Worm (Caenorhabditis elegans) whole organism, L4/young adult: ENCODE data around the gene copd-1.

Experiments used
- W03F9.2 ChIP-seq: fragments of 150-350 bp; optimal IDR thresholded peaks from 2 replicates; lab custom pipeline; 2014; ENCODE audit warnings: missing biosample characterization, missing genetic modification characterization
- dao-5 ChIP-seq: sonication (generic microtip); optimal IDR thresholded peaks from 2 replicates; lab custom pipeline; 2016; ENCODE audit warnings: missing genotype, missing genetic modification characterization, moderate library complexity, missing compliant biosample characterization
- him-1 ChIP-seq: sonication (generic microtip); optimal IDR thresholded peaks from 2 replicates; lab custom pipeline; 2016; ENCODE audit warnings: missing genotype, missing genetic modification reagents, missing genetic modification characterization, missing compliant biosample characterization

Gene copd-1

ce11 chrIII:6608101-6608672, 16.6 kb downstream of the copd-1 start, which contains the start of the genes mdh-2 and F20H11.4:
TSS of gene mdh-2 (minus strand) at chrIII:6608106.
TSS of gene F20H11.4 (plus strand) at chrIII:6608622.
- TF ChIP-seq dao-5 (no peak), him-1 (tag; lab: Kevin White, UChicago) (peak; percentile 5), W03F9.2 (tag; lab: Kevin White, UChicago) (peak; percentile 85)

ce11 chrIII:6607646-6608045, 17.1 kb downstream of the copd-1 start:
- TF ChIP-seq dao-5, result no peak
- no peak for TF ChIP-seq W03F9.2 (tag; lab: Kevin White, UChicago)
- TF ChIP-seq him-1 (tag; lab: Kevin White, UChicago), result no peak

- TF ChIP-seq W03F9.2 (tag; lab: Kevin White, UChicago), result no peak
- no peak for TF ChIP-seq him-1 (tag; lab: Kevin White, UChicago)
Observed at ce11 chrIII:6607067-6607466, 17.7 kb downstream of the copd-1 start.

- TF ChIP-seq W03F9.2 (tag; lab: Kevin White, UChicago) (no peak), him-1 (tag; lab: Kevin White, UChicago) (no peak), dao-5 (no peak)
Observed at ce11 chrIII:6606641-6607040, 18.1 kb downstream of the copd-1 start.

DNA sequence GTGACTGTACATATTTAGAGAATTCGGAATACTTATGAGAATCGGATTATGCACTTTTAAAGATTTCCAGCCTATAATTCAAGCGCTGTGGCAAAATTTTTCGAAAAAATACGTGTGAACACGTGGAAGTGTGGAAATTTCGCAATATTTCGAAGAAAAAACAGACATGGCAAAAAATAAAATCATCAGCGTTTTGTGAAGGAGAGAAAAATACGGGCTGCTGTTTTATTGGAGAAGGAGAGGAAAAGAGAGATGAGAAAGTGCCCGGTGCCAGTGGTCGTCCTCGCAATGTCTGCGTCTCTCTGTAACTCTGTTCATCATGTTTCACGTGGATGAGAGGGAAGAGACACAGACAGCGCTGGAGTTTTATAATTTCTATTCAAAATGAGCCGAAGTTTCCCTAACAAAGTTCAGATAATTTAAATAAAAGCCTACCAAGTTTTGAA, 18.7 kb downstream of the copd-1 start:
- TF ChIP-seq W03F9.2 (tag; lab: Kevin White, UChicago), result peak; percentile 79
- peak; percentile 60 for TF ChIP-seq him-1 (tag; lab: Kevin White, UChicago)
- peak; percentile 52 for TF ChIP-seq dao-5

ce11 chrIII:6605442-6605992, 19.3 kb downstream of the copd-1 start:
- no peak for TF ChIP-seq dao-5
- no peak for TF ChIP-seq him-1 (tag; lab: Kevin White, UChicago)
- TF ChIP-seq W03F9.2 (tag; lab: Kevin White, UChicago), result no peak

ce11 chrIII:6604317-6604716, 20.5 kb downstream of the copd-1 start:
- TF ChIP-seq W03F9.2 (tag; lab: Kevin White, UChicago) (no peak), him-1 (tag; lab: Kevin White, UChicago) (no peak), dao-5 (no peak)

DNA sequence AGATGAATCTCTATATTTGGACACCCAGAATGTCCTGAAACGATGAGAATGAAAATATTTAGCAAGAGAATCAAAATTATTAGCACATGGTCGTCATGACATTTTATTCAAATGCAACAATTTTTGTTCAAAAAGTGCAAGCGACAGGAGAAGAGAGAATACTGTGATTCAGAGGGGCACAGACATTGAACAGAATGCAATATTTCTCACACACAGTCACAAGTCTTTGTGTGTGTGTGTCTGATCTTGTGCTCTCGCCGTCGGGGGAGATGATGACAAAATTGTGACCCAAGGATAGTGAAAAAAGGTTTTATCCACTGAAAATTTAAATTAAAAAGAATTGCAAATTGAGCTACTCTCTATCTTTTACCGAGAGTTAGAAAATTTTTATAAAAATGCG, 21.6 kb downstream of the copd-1 start:
- TF ChIP-seq him-1 (tag; lab: Kevin White, UChicago), result no peak
- TF ChIP-seq dao-5, result no peak
- no peak for TF ChIP-seq W03F9.2 (tag; lab: Kevin White, UChicago)

DNA sequence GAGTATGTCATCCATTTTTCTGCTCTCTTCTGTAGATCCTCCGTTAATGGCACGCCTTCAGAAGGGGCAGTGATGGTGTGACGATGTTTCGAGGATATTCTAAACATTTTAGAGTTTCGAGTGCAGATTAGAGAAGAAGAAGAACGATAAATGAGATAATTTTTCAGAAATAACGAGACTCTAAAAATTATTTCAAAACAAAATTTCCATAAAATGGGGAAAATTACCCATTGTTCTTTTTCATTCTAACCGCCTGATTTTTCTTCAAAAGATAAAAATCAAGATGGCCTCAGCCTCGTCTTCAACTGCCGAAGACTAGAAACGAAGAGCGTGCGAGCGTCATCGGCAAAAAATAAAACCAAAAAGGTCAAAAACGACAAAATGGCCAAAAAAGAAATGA, 23.7 kb downstream of the copd-1 start, which contains the start of gene let-765:
Gene let-765, minus strand, starts transcription at position 101 of the 400 bp plus-strand sequence.
- TF ChIP-seq W03F9.2 (tag; lab: Kevin White, UChicago) (no peak), dao-5 (no peak), him-1 (tag; lab: Kevin White, UChicago) (no peak)

DNA sequence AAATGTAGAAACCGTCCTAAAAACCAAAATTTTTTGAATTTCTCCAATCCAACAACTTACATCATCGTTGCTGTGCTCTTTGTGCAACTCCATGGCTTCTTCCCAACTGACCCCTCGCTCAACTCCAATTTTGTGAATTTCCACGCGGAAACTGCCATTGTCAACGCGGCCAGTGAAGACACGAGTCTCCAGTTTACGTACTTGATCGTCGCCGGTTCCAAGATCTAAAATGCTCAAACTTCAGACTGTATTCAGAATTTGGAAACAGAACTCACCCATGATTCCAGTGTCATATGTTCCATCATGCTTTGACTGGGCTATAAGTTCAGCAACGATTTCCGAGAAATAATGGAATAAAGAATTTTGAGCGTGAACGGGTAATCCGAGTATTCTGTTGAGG, 30.7 kb downstream of the copd-1 start:
- TF ChIP-seq dao-5, result no peak
- no peak for TF ChIP-seq W03F9.2 (tag; lab: Kevin White, UChicago)
- no peak for TF ChIP-seq him-1 (tag; lab: Kevin White, UChicago)

DNA sequence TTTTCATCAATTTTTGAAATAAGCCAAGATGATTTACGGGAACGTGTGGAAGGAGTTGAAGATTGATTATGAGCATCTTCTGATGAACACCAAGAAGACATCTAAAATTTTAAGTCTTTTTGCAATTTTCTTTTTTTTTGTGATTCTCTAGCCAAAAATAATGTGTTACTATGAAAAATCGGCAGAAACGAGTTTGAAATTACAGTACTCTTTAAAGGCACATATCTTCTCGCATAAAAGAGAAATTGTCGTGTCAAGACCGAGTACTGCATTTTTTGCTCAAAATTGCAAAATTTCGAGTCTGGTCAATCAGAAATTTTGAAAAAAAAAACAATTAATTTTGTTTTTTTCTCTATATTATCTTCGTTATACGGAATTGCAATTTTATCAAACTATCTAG, 32.7 kb downstream of the copd-1 start, which contains the start of gene F20H11.1:
Gene F20H11.1, minus strand, starts transcription at position 101 of the 400 bp plus-strand sequence.
- TF ChIP-seq him-1 (tag; lab: Kevin White, UChicago) (no peak), dao-5 (no peak), W03F9.2 (tag; lab: Kevin White, UChicago) (no peak)

ce11 chrIII:6589499-6589898, 35.3 kb downstream of the copd-1 start:
- TF ChIP-seq dao-5 (no peak), him-1 (tag; lab: Kevin White, UChicago) (no peak), W03F9.2 (tag; lab: Kevin White, UChicago) (no peak)

DNA sequence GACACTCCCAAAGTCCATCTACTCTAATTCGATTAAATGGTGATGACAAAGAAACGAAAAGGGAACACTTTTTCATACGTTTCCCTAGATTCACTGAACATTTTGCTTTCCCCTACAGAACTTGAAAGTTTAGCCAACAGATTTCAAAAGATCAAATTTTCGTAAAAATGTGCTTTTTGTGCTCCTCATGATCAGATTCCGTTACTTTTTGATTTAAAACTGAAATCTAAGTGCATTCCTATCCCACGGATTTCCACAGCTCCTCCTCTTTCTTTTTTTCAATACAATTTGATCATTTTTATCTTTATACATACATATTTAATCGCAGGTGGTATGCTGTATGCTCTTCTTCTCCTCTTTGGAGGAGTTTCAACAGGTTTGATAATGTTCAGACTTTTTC, 37.2 kb downstream of the copd-1 start, which contains the start of gene ddo-3:
Gene ddo-3, plus strand, starts transcription at position 301 of the 400 bp plus-strand sequence.
- no peak for TF ChIP-seq W03F9.2 (tag; lab: Kevin White, UChicago)
- no peak for TF ChIP-seq dao-5
- TF ChIP-seq him-1 (tag; lab: Kevin White, UChicago), result no peak

ce11 chrIII:6581585-6581984, 43.2 kb downstream of the copd-1 start, which contains the start of gene acr-21:
TSS of gene acr-21 (plus strand) at chrIII:6581885.
- TF ChIP-seq W03F9.2 (tag; lab: Kevin White, UChicago), result no peak
- TF ChIP-seq him-1 (tag; lab: Kevin White, UChicago), result no peak
- TF ChIP-seq dao-5, result no peak
